Fruit fly (Drosophila melanogaster) whole organism, embryonic: ENCODE results near the gene Crg-1.
A peak's percentile ranks its signal among the peaks of the same experiment; 100 is the strongest.

Experiments
- Adf1 ChIP-seq: fragments of 200-800 bp; sonication (Bioruptor generic); IDR thresholded peaks from 2 replicates; pipeline ENCODE4 v1.3.6; 2022; ENCODE audit warnings: missing biosample characterization, missing genetic modification characterization
- B-H1 ChIP-seq: fragments of 200-800 bp; sonication (Bioruptor generic); IDR thresholded peaks from 3 replicates; pipeline ENCODE4 v1.3.6; 2022; ENCODE audit warnings: missing biosample characterization, missing genetic modification characterization
- CG10209 ChIP-seq: fragments of 200-800 bp; sonication (Bioruptor generic); optimal IDR thresholded peaks from 3 replicates; lab custom pipeline; 2017; ENCODE audit warnings: missing biosample characterization, mild to moderate bottlenecking, missing genetic modification characterization, missing genetic modification reagents
- CG11504 ChIP-seq: fragments of 200-800 bp; sonication (Bioruptor generic); optimal IDR thresholded peaks from 3 replicates; lab custom pipeline; 2019; ENCODE audit warnings: missing biosample characterization, mild to moderate bottlenecking, missing genetic modification characterization, moderate library complexity
- CG11560 ChIP-seq: fragments of 200-800 bp; sonication (Bioruptor generic); IDR thresholded peaks from 3 replicates; pipeline ENCODE4 v1.3.6; 2022; ENCODE audit warnings: missing biosample characterization, missing genetic modification characterization
- CG12219 ChIP-seq: fragments of 200-800 bp; sonication (Bioruptor generic); optimal IDR thresholded peaks from 3 replicates; lab custom pipeline; 2018; ENCODE audit warnings: missing biosample characterization, mild to moderate bottlenecking, missing genetic modification characterization
- CG14014 ChIP-seq: fragments of 200-800 bp; sonication (Bioruptor generic); IDR thresholded peaks from 2 replicates; pipeline ENCODE4 v1.3.6; 2022; ENCODE audit warnings: missing biosample characterization, missing genetic modification characterization
- CG14710 ChIP-seq: fragments of 200-800 bp; sonication (Bioruptor generic); optimal IDR thresholded peaks from 3 replicates; lab custom pipeline; 2019; ENCODE audit warnings: missing biosample characterization, mild to moderate bottlenecking, missing genetic modification characterization, moderate library complexity
- CG1603 ChIP-seq: fragments of 200-800 bp; sonication (Bioruptor generic); optimal IDR thresholded peaks from 2 replicates; lab custom pipeline; 2019; ENCODE audit warnings: missing biosample characterization, mild to moderate bottlenecking, missing genetic modification characterization, moderate library complexity
- CG1647 ChIP-seq: fragments of 200-800 bp; sonication (Bioruptor generic); optimal IDR thresholded peaks from 3 replicates; lab custom pipeline; 2016; ENCODE audit warnings: missing biosample characterization, missing genetic modification characterization
- CG18011 ChIP-seq: fragments of 200-800 bp; sonication (Bioruptor generic); optimal IDR thresholded peaks from 2 replicates; lab custom pipeline; 2017; ENCODE audit warnings: missing biosample characterization, missing genetic modification characterization, mild to moderate bottlenecking, moderate library complexity, missing genotype
- CG2678 ChIP-seq: fragments of 200-800 bp; sonication (Bioruptor generic); optimal IDR thresholded peaks from 3 replicates; lab custom pipeline; 2019; ENCODE audit warnings: missing biosample characterization, mild to moderate bottlenecking, missing genetic modification characterization, moderate library complexity
- CG32767 ChIP-seq: fragments of 200-800 bp; sonication (Bioruptor generic); IDR thresholded peaks from 2 replicates; pipeline ENCODE4 v1.3.6; 2022; ENCODE audit warnings: missing biosample characterization, missing genetic modification characterization
- CG3847 ChIP-seq: fragments of 200-800 bp; sonication (Bioruptor generic); IDR thresholded peaks from 2 replicates; pipeline ENCODE4 v1.3.6; 2022; ENCODE audit warnings: missing biosample characterization, missing genetic modification characterization
- CG4360 ChIP-seq: fragments of 200-800 bp; sonication (Bioruptor generic); IDR thresholded peaks from 2 replicates; pipeline ENCODE4 v1.3.6; 2022; ENCODE audit warnings: missing biosample characterization, missing genetic modification characterization
- CG4730 ChIP-seq: fragments of 200-800 bp; sonication (Bioruptor generic); IDR thresholded peaks from 2 replicates; pipeline ENCODE4 v1.3.6; 2022; ENCODE audit warnings: missing biosample characterization, missing genetic modification characterization
- CG4820 ChIP-seq: fragments of 200-800 bp; sonication (Bioruptor generic); optimal IDR thresholded peaks from 3 replicates; lab custom pipeline; 2016; ENCODE audit warnings: missing biosample characterization, missing genetic modification characterization
- CG5180 ChIP-seq: fragments of 200-800 bp; sonication (Bioruptor generic); optimal IDR thresholded peaks from 3 replicates; lab custom pipeline; 2017; ENCODE audit warnings: missing biosample characterization, missing genetic modification characterization, mild to moderate bottlenecking, moderate library complexity, missing genetic modification reagents
- CG6254 ChIP-seq: fragments of 200-800 bp; sonication (Bioruptor generic); optimal IDR thresholded peaks from 3 replicates; lab custom pipeline; 2017; ENCODE audit warnings: mild to moderate bottlenecking, missing biosample characterization, missing genetic modification reagents, missing genetic modification characterization
- CG6765 ChIP-seq: fragments of 200-800 bp; sonication (Bioruptor generic); optimal IDR thresholded peaks from 3 replicates; lab custom pipeline; 2017; ENCODE audit warnings: missing biosample characterization, mild to moderate bottlenecking, missing genetic modification characterization
- CG6791 ChIP-seq: fragments of 200-800 bp; sonication (Bioruptor generic); IDR thresholded peaks from 3 replicates; pipeline ENCODE4 v1.3.6; 2022; ENCODE audit warnings: missing biosample characterization, missing genetic modification characterization; ENCODE audit not compliant: partially characterized antibody
- Deaf1 ChIP-seq: fragments of 200-800 bp; optimal IDR thresholded peaks from 3 replicates; lab custom pipeline; 2019; ENCODE audit warnings: missing biosample characterization, mild to moderate bottlenecking, missing genetic modification characterization, moderate library complexity
- Fer1 ChIP-seq: fragments of 200-800 bp; sonication (Bioruptor generic); optimal IDR thresholded peaks from 2 replicates; lab custom pipeline; 2017; ENCODE audit warnings: missing biosample characterization, mild to moderate bottlenecking, missing genetic modification characterization
- H15 ChIP-seq: fragments of 200-800 bp; sonication (Bioruptor generic); IDR thresholded peaks from 3 replicates; pipeline ENCODE4 v1.3.6; 2022; ENCODE audit warnings: missing biosample characterization, missing genetic modification characterization
- HHEX ChIP-seq: fragments of 200-800 bp; sonication (Bioruptor generic); optimal IDR thresholded peaks from 3 replicates; lab custom pipeline; 2017; ENCODE audit warnings: missing biosample characterization, mild to moderate bottlenecking, missing genetic modification characterization, missing genetic modification reagents
- Hmr ChIP-seq: fragments of 200-800 bp; sonication (Bioruptor generic); optimal IDR thresholded peaks from 3 replicates; lab custom pipeline; 2017; ENCODE audit warnings: mild to moderate bottlenecking, missing biosample characterization, missing genetic modification reagents, missing genetic modification characterization
- Meics ChIP-seq: fragments of 200-800 bp; sonication (Bioruptor generic); optimal IDR thresholded peaks from 2 replicates; lab custom pipeline; 2017; ENCODE audit warnings: missing biosample characterization, mild to moderate bottlenecking, missing genetic modification characterization
- Pdp1 ChIP-seq, 2 experiments: fragments of 200-800 bp; sonication (Bioruptor generic); optimal IDR thresholded peaks; 3 replicates each; lab custom pipeline; 2016; ENCODE audit warnings: missing biosample characterization in 2 of 2, missing genetic modification characterization in 2 of 2, mild to moderate bottlenecking in 1 of 2, moderate library complexity in 1 of 2
- Sry-δ ChIP-seq: fragments of 200-800 bp; sonication (Bioruptor generic); optimal IDR thresholded peaks from 2 replicates; lab custom pipeline; 2016; ENCODE audit warnings: missing biosample characterization, missing genetic modification characterization
- abd-A ChIP-seq: fragments of 200-800 bp; sonication (Bioruptor generic); optimal IDR thresholded peaks from 3 replicates; lab custom pipeline; 2019; ENCODE audit warnings: missing biosample characterization, mild to moderate bottlenecking, missing genetic modification characterization, moderate library complexity
- cg ChIP-seq: fragments of 200-800 bp; sonication (Bioruptor generic); optimal IDR thresholded peaks from 3 replicates; lab custom pipeline; 2019; ENCODE audit warnings: missing biosample characterization, mild to moderate bottlenecking, missing genetic modification characterization, moderate library complexity
- chinmo ChIP-seq: fragments of 200-800 bp; sonication (Bioruptor generic); IDR thresholded peaks from 4 replicates; pipeline ENCODE4 v1.3.6; 2022; ENCODE audit warnings: missing biosample characterization, missing genetic modification characterization; ENCODE audit not compliant: partially characterized antibody
- crol ChIP-seq: fragments of 200-800 bp; sonication (Bioruptor generic); IDR thresholded peaks from 2 replicates; pipeline ENCODE4 v1.3.6; 2022; ENCODE audit warnings: missing biosample characterization, missing genetic modification characterization
- dmrt99B ChIP-seq: fragments of 200-800 bp; sonication (Bioruptor generic); optimal IDR thresholded peaks from 2 replicates; lab custom pipeline; 2018; ENCODE audit warnings: missing biosample characterization, mild to moderate bottlenecking, missing genetic modification characterization, moderate library complexity
- fd3F ChIP-seq: fragments of 200-800 bp; sonication (Bioruptor generic); optimal IDR thresholded peaks from 2 replicates; lab custom pipeline; 2018; ENCODE audit warnings: missing biosample characterization, mild to moderate bottlenecking, missing genetic modification characterization, moderate library complexity
- her ChIP-seq: fragments of 200-800 bp; sonication (Bioruptor generic); optimal IDR thresholded peaks from 2 replicates; lab custom pipeline; 2016; ENCODE audit warnings: missing biosample characterization, missing genetic modification characterization
- jing ChIP-seq: fragments of 200-800 bp; sonication (Bioruptor generic); optimal IDR thresholded peaks from 2 replicates; lab custom pipeline; 2018; ENCODE audit warnings: missing biosample characterization, mild to moderate bottlenecking, missing genetic modification characterization
- lmd ChIP-seq: fragments of 200-800 bp; sonication (Bioruptor generic); IDR thresholded peaks from 2 replicates; pipeline ENCODE4 v1.3.6; 2022; ENCODE audit warnings: missing biosample characterization, missing genetic modification characterization
- mam ChIP-seq: fragments of 200-800 bp; sonication (Bioruptor generic); optimal IDR thresholded peaks from 3 replicates; lab custom pipeline; 2016; ENCODE audit warnings: missing biosample characterization, missing genetic modification characterization
- prd ChIP-seq, 3 experiments: fragments of >200 bp in 2 of 3; fragments of 200-800 bp in 1 of 3; sonication (Bioruptor generic) in 1 of 3; optimal IDR thresholded peaks in 2 of 3; IDR thresholded peaks in 1 of 3; 2 replicates in 2 of 3; 3 replicates in 1 of 3; pipeline versions ENCODE4 v1.3.6 to Lab custom; 2017 to 2022; ENCODE audit warnings: missing biosample characterization in 1 of 3, missing genetic modification characterization in 1 of 3
- sens ChIP-seq: fragments of 200-800 bp; sonication (Bioruptor generic); peaks from one replicate; lab custom pipeline; 2016; ENCODE audit warnings: missing biosample characterization, missing genetic modification characterization
- sob ChIP-seq: fragments of 200-800 bp; sonication (Bioruptor generic); IDR thresholded peaks from 2 replicates; pipeline ENCODE4 v1.3.6; 2022; ENCODE audit warnings: missing biosample characterization, missing genetic modification characterization
- tap ChIP-seq: fragments of 200-800 bp; optimal IDR thresholded peaks from 3 replicates; lab custom pipeline; 2019; ENCODE audit warnings: missing biosample characterization, mild to moderate bottlenecking, missing genetic modification characterization, moderate library complexity
- tgo ChIP-seq: fragments of 200-800 bp; sonication (Bioruptor generic); IDR thresholded peaks from 3 replicates; pipeline ENCODE4 v1.3.6; 2022; ENCODE audit warnings: missing biosample characterization, missing genetic modification characterization

Crg-1 gene

DNA sequence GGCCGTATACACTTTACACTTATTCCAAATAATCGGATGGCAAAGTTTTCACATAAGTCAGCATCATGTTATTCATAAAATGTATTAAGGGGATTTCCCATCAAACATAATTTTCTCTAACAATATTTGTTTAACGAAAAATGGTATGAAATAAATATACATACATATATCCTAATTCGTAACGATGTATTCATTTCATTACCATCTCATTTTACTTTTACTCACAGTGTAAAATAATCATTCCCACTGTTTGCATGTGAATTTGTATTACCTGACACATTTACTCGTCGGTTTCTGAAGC lies 47.8 kb upstream of the Crg-1 start (continued):
- TF ChIP-seq jing (GFP tag; lab: Kevin White, UChicago), result no peak
- TF ChIP-seq sob, result 0 out of 2 replicates have a peak, but pooled peaks have one; percentile 21
- TF ChIP-seq Fer1 (GFP tag; lab: Kevin White, UChicago), result peak; percentile 24
- TF ChIP-seq CG11560 (tag; lab: Robert Waterston, UW), result no peak
- TF ChIP-seq fd3F (GFP tag; lab: Kevin White, UChicago), result peak; percentile 14
- TF ChIP-seq prd (optimal IDR thresholded peaks at IDR 0.05; lab: Kevin White, UChicago), result no peak
- peak; percentile 29; the same call in 1 of the 3 replicates for TF ChIP-seq prd (GFP tag; IDR thresholded peaks at IDR 0.05; lab: Robert Waterston, UW)
- TF ChIP-seq CG6254, result no peak
- peak; percentile 43 for TF ChIP-seq lmd (GFP tag; lab: Robert Waterston, UW)
- TF ChIP-seq her, result no peak
- peak; percentile 64 for TF ChIP-seq CG18011 (GFP tag; lab: Kevin White, UChicago)
- TF ChIP-seq tap (tag; lab: Kevin White, UChicago), result no peak
- peak; percentile 9 for TF ChIP-seq mam (GFP tag; lab: Kevin White, UChicago)
- peak; percentile 21 for TF ChIP-seq CG4820
- TF ChIP-seq CG14014 (GFP tag; lab: Robert Waterston, UW), result 0 out of 2 replicates have a peak, but pooled peaks have one; percentile 13
- no peak for TF ChIP-seq B-H1 (GFP tag; lab: Robert Waterston, UW)
- TF ChIP-seq CG4730 (GFP tag; lab: Robert Waterston, UW), result no peak
- peak; percentile 68 for TF ChIP-seq CG2678 (tag; lab: Kevin White, UChicago)
- TF ChIP-seq CG12219 (GFP tag; lab: Kevin White, UChicago), result no peak
- TF ChIP-seq Meics (GFP tag; lab: Kevin White, UChicago), result peak; percentile 40
- TF ChIP-seq CG1603 (tag; lab: Kevin White, UChicago), result peak; percentile 57
- TF ChIP-seq CG3847 (GFP tag; lab: Robert Waterston, UW), result no peak
- TF ChIP-seq CG10209 (GFP tag; lab: Kevin White, UChicago), result peak; percentile 25
- peak; percentile 50 for TF ChIP-seq Hmr (GFP tag; lab: Kevin White, UChicago)

dm6 chrX:3746898-3747297 lies 46.1 kb upstream of the Crg-1 start:
- TF ChIP-seq CG11504 (tag; lab: Kevin White, UChicago) (peak; percentile 84), CG14710 (no peak), H15 (GFP tag; lab: Robert Waterston, UW) (no peak), tgo (GFP tag; lab: Robert Waterston, UW) (no peak), Sry-δ (GFP tag; lab: Kevin White, UChicago) (no peak), CG6765 (no peak), CG4360 (peak; percentile 84), cg (peak; percentile 71), abd-A (peak; percentile 49), dmrt99B (tag; lab: Kevin White, UChicago) (no peak), Deaf1 (tag; lab: Kevin White, UChicago) (peak; percentile 69), CG6791 (GFP tag; lab: Robert Waterston, UW) (no peak), sens (GFP tag; lab: Kevin White, UChicago) (peak; percentile 2), CG10209 (GFP tag; lab: Kevin White, UChicago) (no peak), CG14014 (GFP tag; lab: Robert Waterston, UW) (no peak), HHEX (GFP tag; lab: Kevin White, UChicago) (no peak), CG32767 (GFP tag; lab: Robert Waterston, UW) (peak; percentile 55; the same call in 1 of the 2 replicates), CG5180 (GFP tag; lab: Kevin White, UChicago) (peak; percentile 84), Adf1 (GFP tag; lab: Robert Waterston, UW) (peak; percentile 64; the same call in 1 of the 2 replicates), Pdp1 (GFP tag; optimal IDR thresholded peaks at IDR 0.05; lab: Kevin White, UChicago) (no peak), crol (peak; percentile 73; the same call in 1 of the 2 replicates), CG1647 (GFP tag; lab: Kevin White, UChicago) (no peak), chinmo (GFP tag; lab: Robert Waterston, UW) (0 out of 4 replicates have a peak, but pooled peaks have one; percentile 45)
